Worm (Caenorhabditis elegans) whole organism, late embryonic: ENCODE data around the gene C24D10.5.

Experiments used
- ama-1 ChIP-seq: fragments of 150-350 bp; optimal IDR thresholded peaks from 2 replicates; lab custom pipeline; 2014
- ceh-45 ChIP-seq: fragments of 200-800 bp; sonication (Bioruptor generic); IDR thresholded peaks from 2 replicates; pipeline ENCODE4 v1.3.6; 2022; ENCODE audit warnings: missing genetic modification reagents, missing genetic modification characterization, missing compliant biosample characterization
- dmd-4 ChIP-seq: sonication (generic microtip); optimal IDR thresholded peaks from 2 replicates; lab custom pipeline; 2016; ENCODE audit warnings: borderline replicate concordance, missing genetic modification characterization, missing compliant biosample characterization
- fkh-6 ChIP-seq: sonication (generic microtip); optimal IDR thresholded peaks from 2 replicates; lab custom pipeline; 2016; ENCODE audit warnings: missing genetic modification characterization, missing compliant biosample characterization
- hlh-13 ChIP-seq: fragments of 200-800 bp; sonication (Bioruptor generic); optimal IDR thresholded peaks from 2 replicates; lab custom pipeline; 2018; ENCODE audit warnings: mild to moderate bottlenecking, missing genetic modification characterization, missing compliant biosample characterization
- hlh-30 ChIP-seq: sonication (generic microtip); optimal IDR thresholded peaks from 2 replicates; lab custom pipeline; 2017; ENCODE audit warnings: antibody characterized with exemption, missing genetic modification characterization, missing compliant biosample characterization; ENCODE audit not compliant: insufficient read depth
- nfya-1 ChIP-seq: sonication (generic microtip); optimal IDR thresholded peaks from 2 replicates; lab custom pipeline; 2017; ENCODE audit warnings: missing genetic modification characterization, mild to moderate bottlenecking, missing compliant biosample characterization, antibody characterized with exemption, moderate library complexity
- nhr-11 ChIP-seq: fragments of 150-350 bp; optimal IDR thresholded peaks from 2 replicates; lab custom pipeline; 2014; ENCODE audit warnings: missing biosample characterization, missing genetic modification characterization
- pax-1 ChIP-seq: fragments of 150-350 bp; optimal IDR thresholded peaks from 2 replicates; lab custom pipeline; 2014; ENCODE audit warnings: missing biosample characterization, missing genetic modification characterization
- ttx-3 ChIP-seq: sonication (generic microtip); optimal IDR thresholded peaks from 2 replicates; lab custom pipeline; 2016; ENCODE audit warnings: missing genetic modification reagents, missing genetic modification characterization, missing compliant biosample characterization
- ztf-16 ChIP-seq: sonication (generic microtip); optimal IDR thresholded peaks from 2 replicates; lab custom pipeline; 2017; ENCODE audit warnings: missing genetic modification characterization, missing compliant biosample characterization

ce11 chrIV:5131781-5132180, 18.1 kb upstream of the C24D10.5 start:
- TF ChIP-seq ztf-16 (tag; lab: Kevin White, UChicago): no peak
- no peak for TF ChIP-seq nhr-11
- TF ChIP-seq dmd-4: no peak
- no peak for TF ChIP-seq ceh-45
- no peak for TF ChIP-seq pax-1 (tag; lab: Kevin White, UChicago)
- TF ChIP-seq nfya-1: no peak
- no peak for TF ChIP-seq ttx-3 (tag; lab: Kevin White, UChicago)
- TF ChIP-seq hlh-13 (GFP tag; lab: Kevin White, UChicago): no peak
- no peak for TF ChIP-seq fkh-6 (tag; lab: Kevin White, UChicago)
- TF ChIP-seq hlh-30: no peak
- no peak for TF ChIP-seq ama-1
